Fruit fly (Drosophila melanogaster): ENCODE results near the gene CG15353.

- TF ChIP-seq tai (GFP tag; optimal IDR thresholded peaks at IDR 0.05) (no peak), Abd-B (GFP tag; optimal IDR thresholded peaks at IDR 0.05) (no peak)
Observed at dm6 chr2L:2037165-2037550, 30.2 kb upstream of the CG15353 start, which contains the start of gene lectin-22C.

All from whole organism, wandering third instar larva.